Fruit fly (Drosophila melanogaster) whole organism: Measurements from ENCODE around the gene CG42709.

Source experiments
- Dll ChIP-seq: fragments of >200 bp; optimal IDR thresholded peaks from 2 replicates; lab custom pipeline; 2017
- pan ChIP-seq: fragments of >200 bp; optimal IDR thresholded peaks from 2 replicates; lab custom pipeline; 2017

dm6 chr3L:12796077-12796641 lies 6.2 kb downstream of the CG42709 start:
- no peak for TF ChIP-seq Dll
- no peak for TF ChIP-seq pan (lab: Kevin White, UChicago)
